Fruit fly (Drosophila melanogaster) whole organism, pupa: ENCODE measurements around the gene Nsf2.
A peak's percentile ranks its signal among the peaks of the same experiment; 100 is the strongest.

Source experiments
- CG10348 ChIP-seq: fragments of 200-800 bp; sonication (Bioruptor generic); IDR thresholded peaks from 2 replicates; pipeline ENCODE4 v1.3.6; 2022; ENCODE audit warnings: missing biosample characterization, missing genetic modification characterization
- CG12605 ChIP-seq: fragments of 200-800 bp; sonication (Bioruptor generic); IDR thresholded peaks from 2 replicates; pipeline ENCODE4 v1.3.6; 2022; ENCODE audit warnings: missing biosample characterization, missing genetic modification characterization
- CG13204 ChIP-seq: fragments of 200-800 bp; sonication (Bioruptor generic); optimal IDR thresholded peaks from 2 replicates; lab custom pipeline; 2018; ENCODE audit warnings: missing biosample characterization, mild to moderate bottlenecking, missing genetic modification characterization, moderate library complexity
- CG14655 ChIP-seq: fragments of 200-800 bp; sonication (Bioruptor generic); optimal IDR thresholded peaks from 3 replicates; lab custom pipeline; 2017; ENCODE audit warnings: mild to moderate bottlenecking, missing biosample characterization, missing genetic modification reagents, missing genetic modification characterization
- CG15710 ChIP-seq: fragments of 200-800 bp; sonication (Bioruptor generic); optimal IDR thresholded peaks from 2 replicates; lab custom pipeline; 2018; ENCODE audit warnings: missing biosample characterization, mild to moderate bottlenecking, missing genetic modification characterization, moderate library complexity
- CG17806 ChIP-seq: fragments of 200-800 bp; sonication (Bioruptor generic); optimal IDR thresholded peaks from 2 replicates; lab custom pipeline; 2018; ENCODE audit warnings: missing biosample characterization, mild to moderate bottlenecking, missing genetic modification characterization, moderate library complexity
- CG32121 ChIP-seq: fragments of 200-800 bp; sonication (Bioruptor generic); IDR thresholded peaks from 2 replicates; pipeline ENCODE4 v1.3.6; 2022; ENCODE audit warnings: missing biosample characterization, missing genetic modification characterization
- CG34367 ChIP-seq: fragments of 200-800 bp; sonication (Bioruptor generic); optimal IDR thresholded peaks from 2 replicates; lab custom pipeline; 2018; ENCODE audit warnings: missing biosample characterization, mild to moderate bottlenecking, missing genetic modification characterization
- CG4496 ChIP-seq: fragments of 200-800 bp; sonication (Bioruptor generic); IDR thresholded peaks from 3 replicates; pipeline ENCODE4 v1.3.6; 2022; ENCODE audit warnings: missing biosample characterization, missing genetic modification characterization
- CG8159 ChIP-seq: fragments of 200-800 bp; sonication (Bioruptor generic); optimal IDR thresholded peaks from 3 replicates; lab custom pipeline; 2018; ENCODE audit warnings: missing biosample characterization, mild to moderate bottlenecking, missing genetic modification characterization, moderate library complexity
- CG8301 ChIP-seq: fragments of 200-800 bp; sonication (Bioruptor generic); optimal IDR thresholded peaks from 2 replicates; lab custom pipeline; 2018; ENCODE audit warnings: missing biosample characterization, mild to moderate bottlenecking, missing genetic modification characterization
- CG9948 ChIP-seq: fragments of 200-800 bp; sonication (Bioruptor generic); optimal IDR thresholded peaks from 2 replicates; lab custom pipeline; 2018; ENCODE audit warnings: missing biosample characterization, mild to moderate bottlenecking, missing genetic modification characterization, moderate library complexity
- D1 ChIP-seq: fragments of 200-800 bp; sonication (Bioruptor generic); optimal IDR thresholded peaks from 2 replicates; lab custom pipeline; 2018; ENCODE audit warnings: missing biosample characterization, mild to moderate bottlenecking, missing genetic modification characterization, moderate library complexity
- EcR ChIP-seq: fragments of 200-800 bp; sonication (Bioruptor generic); optimal IDR thresholded peaks from 3 replicates; lab custom pipeline; 2019; ENCODE audit warnings: missing biosample characterization, missing genetic modification characterization, mild to moderate bottlenecking, moderate library complexity, missing genetic modification reagents
- Ets98B ChIP-seq: fragments of 200-800 bp; sonication (Bioruptor generic); IDR thresholded peaks from 2 replicates; pipeline ENCODE4 v1.3.6; 2022; ENCODE audit warnings: missing biosample characterization, missing genetic modification characterization
- Pif1A ChIP-seq: fragments of 200-800 bp; sonication (Bioruptor generic); optimal IDR thresholded peaks from 3 replicates; lab custom pipeline; 2016; ENCODE audit warnings: missing biosample characterization, missing genetic modification characterization
- Pif1B ChIP-seq: fragments of 200-800 bp; sonication (Bioruptor generic); optimal IDR thresholded peaks from 3 replicates; lab custom pipeline; 2016; ENCODE audit warnings: missing biosample characterization, missing genetic modification characterization
- Snoo ChIP-seq: fragments of 200-800 bp; sonication (Bioruptor generic); optimal IDR thresholded peaks from 3 replicates; lab custom pipeline; 2017; ENCODE audit warnings: missing biosample characterization, mild to moderate bottlenecking, missing genetic modification characterization, inconsistent platforms
- fd96Ca ChIP-seq: fragments of 200-800 bp; sonication (Bioruptor generic); IDR thresholded peaks from 3 replicates; pipeline ENCODE4 v1.3.6; 2022; ENCODE audit warnings: missing biosample characterization, missing genetic modification characterization
- gl ChIP-seq: fragments of 200-800 bp; sonication (Bioruptor generic); optimal IDR thresholded peaks from 2 replicates; lab custom pipeline; 2018; ENCODE audit warnings: missing biosample characterization, mild to moderate bottlenecking, missing genetic modification characterization
- rn ChIP-seq: fragments of 200-800 bp; sonication (Bioruptor generic); IDR thresholded peaks from 2 replicates; pipeline ENCODE4 v1.3.6; 2022; ENCODE audit warnings: missing biosample characterization, missing genetic modification characterization

The Nsf2 gene

dm6 chr3R:13855354-13855753, 17.6 kb upstream of the Nsf2 start, which contains the start of gene CG14362:
TSS of gene CG14362 (minus strand) at chr3R:13855454.
- TF ChIP-seq CG9948 (tag; lab: Kevin White, UChicago) (no peak), CG8159 (no peak), gl (tag; lab: Kevin White, UChicago) (no peak), Pif1B (GFP tag; lab: Kevin White, UChicago) (no peak), EcR (GFP tag; lab: Kevin White, UChicago) (no peak), Snoo (tag; lab: Kevin White, UChicago) (no peak), CG14655 (GFP tag; lab: Kevin White, UChicago) (no peak), CG10348 (GFP tag; lab: Robert Waterston, UW) (no peak), Ets98B (no peak), CG12605 (GFP tag; lab: Robert Waterston, UW) (no peak), CG15710 (tag; lab: Kevin White, UChicago) (no peak), CG32121 (GFP tag; lab: Robert Waterston, UW) (no peak), CG4496 (GFP tag; lab: Robert Waterston, UW) (no peak), D1 (tag; lab: Kevin White, UChicago) (no peak)

dm6 chr3R:13850992-13851391, 13.2 kb upstream of the Nsf2 start:
- TF ChIP-seq EcR (GFP tag; lab: Kevin White, UChicago) (no peak), CG15710 (tag; lab: Kevin White, UChicago) (peak; percentile 61), CG8301 (tag; lab: Kevin White, UChicago) (peak; percentile 11), CG34367 (tag; lab: Kevin White, UChicago) (no peak), CG17806 (tag; lab: Kevin White, UChicago) (peak; percentile 27), D1 (tag; lab: Kevin White, UChicago) (peak; percentile 11), Pif1A (GFP tag; lab: Kevin White, UChicago) (no peak), gl (tag; lab: Kevin White, UChicago) (peak; percentile 5), Ets98B (no peak), CG8159 (peak; percentile 61), Snoo (tag; lab: Kevin White, UChicago) (peak; percentile 26), rn (GFP tag; lab: Robert Waterston, UW) (no peak), CG9948 (tag; lab: Kevin White, UChicago) (peak; percentile 41), CG14655 (GFP tag; lab: Kevin White, UChicago) (peak; percentile 55)

DNA sequence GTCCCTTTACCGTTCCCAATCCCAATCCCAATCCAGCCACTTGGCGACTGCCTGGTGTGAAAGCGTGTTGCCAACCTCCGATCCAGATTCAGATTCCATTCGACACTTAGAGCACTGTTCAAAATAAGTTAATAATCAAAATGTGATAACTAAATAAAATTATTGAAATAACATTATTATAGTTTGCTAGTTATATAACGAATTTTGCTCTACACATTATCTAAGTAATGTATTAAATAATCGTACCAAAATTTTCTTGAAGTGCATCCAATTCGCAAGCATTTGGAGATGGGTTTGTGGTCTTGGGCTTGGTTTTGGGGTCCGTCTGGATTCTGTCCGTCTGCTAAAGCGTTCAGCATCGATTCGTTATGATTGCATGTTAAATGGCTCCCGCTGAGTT, 11.5 kb upstream of the Nsf2 start:
- peak; percentile 75 for TF ChIP-seq CG15710 (tag; lab: Kevin White, UChicago)
- no peak for TF ChIP-seq CG32121 (GFP tag; lab: Robert Waterston, UW)
- TF ChIP-seq CG34367 (tag; lab: Kevin White, UChicago): peak; percentile 73
- no peak for TF ChIP-seq Ets98B
- peak; percentile 76 for TF ChIP-seq CG9948 (tag; lab: Kevin White, UChicago)
- TF ChIP-seq Pif1B (GFP tag; lab: Kevin White, UChicago): peak; percentile 65
- no peak for TF ChIP-seq CG10348 (GFP tag; lab: Robert Waterston, UW)
- peak; percentile 33; the same call in 1 of the 2 replicates for TF ChIP-seq CG12605 (GFP tag; lab: Robert Waterston, UW)
- TF ChIP-seq fd96Ca (GFP tag; lab: Robert Waterston, UW): no peak
- peak; percentile 53 for TF ChIP-seq D1 (tag; lab: Kevin White, UChicago)
- peak; percentile 80 for TF ChIP-seq CG8159
- TF ChIP-seq gl (tag; lab: Kevin White, UChicago): peak; percentile 34
- peak; percentile 38 for TF ChIP-seq Pif1A (GFP tag; lab: Kevin White, UChicago)
- peak; percentile 82 for TF ChIP-seq CG17806 (tag; lab: Kevin White, UChicago)
- TF ChIP-seq CG14655 (GFP tag; lab: Kevin White, UChicago): peak; percentile 63
- peak; percentile 22 for TF ChIP-seq CG13204 (GFP tag; lab: Kevin White, UChicago)
- TF ChIP-seq rn (GFP tag; lab: Robert Waterston, UW): no peak
- TF ChIP-seq EcR (GFP tag; lab: Kevin White, UChicago): no peak
- peak; percentile 64 for TF ChIP-seq Snoo (tag; lab: Kevin White, UChicago)
- TF ChIP-seq CG8301 (tag; lab: Kevin White, UChicago): peak; percentile 48
- no peak for TF ChIP-seq CG4496 (GFP tag; lab: Robert Waterston, UW)
- TF ChIP-seq, all 21 proteins: peak for 14

dm6 chr3R:13848272-13848671, 10.5 kb upstream of the Nsf2 start:
- no peak for TF ChIP-seq CG13204 (GFP tag; lab: Kevin White, UChicago)
- no peak for TF ChIP-seq EcR (GFP tag; lab: Kevin White, UChicago)
- peak; percentile 67 for TF ChIP-seq CG9948 (tag; lab: Kevin White, UChicago)
- peak; percentile 22 for TF ChIP-seq D1 (tag; lab: Kevin White, UChicago)
- no peak for TF ChIP-seq Snoo (tag; lab: Kevin White, UChicago)
- TF ChIP-seq gl (tag; lab: Kevin White, UChicago): no peak
- TF ChIP-seq CG34367 (tag; lab: Kevin White, UChicago): peak; percentile 17
- TF ChIP-seq CG17806 (tag; lab: Kevin White, UChicago): peak; percentile 50
- TF ChIP-seq CG15710 (tag; lab: Kevin White, UChicago): peak; percentile 59
- TF ChIP-seq Pif1B (GFP tag; lab: Kevin White, UChicago): no peak
- TF ChIP-seq Pif1A (GFP tag; lab: Kevin White, UChicago): no peak
- no peak for TF ChIP-seq Ets98B
- no peak for TF ChIP-seq fd96Ca (GFP tag; lab: Robert Waterston, UW)
- TF ChIP-seq CG12605 (GFP tag; lab: Robert Waterston, UW): no peak
- TF ChIP-seq CG8159: peak; percentile 53
- no peak for TF ChIP-seq rn (GFP tag; lab: Robert Waterston, UW)
- peak; percentile 66 for TF ChIP-seq CG14655 (GFP tag; lab: Kevin White, UChicago)
- TF ChIP-seq CG10348 (GFP tag; lab: Robert Waterston, UW): no peak
- TF ChIP-seq CG32121 (GFP tag; lab: Robert Waterston, UW): no peak

DNA sequence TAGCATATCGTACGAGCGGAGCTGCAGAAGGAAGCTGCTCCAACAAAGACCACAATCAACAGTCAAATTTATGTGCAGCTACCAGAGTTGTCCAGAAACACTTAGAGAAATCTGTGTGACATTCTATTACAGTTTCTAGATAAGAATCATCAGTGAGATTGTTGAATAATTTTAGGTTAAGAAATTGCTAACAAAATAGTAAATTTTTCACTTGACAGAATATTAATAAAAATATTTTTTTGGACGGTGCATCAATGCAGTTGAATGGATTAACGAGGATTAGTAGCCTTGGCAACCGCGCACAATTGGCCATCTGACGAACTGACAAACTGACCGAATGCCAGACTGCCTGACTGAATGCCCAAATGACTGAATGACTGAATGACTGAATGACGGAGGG, 9.5 kb upstream of the Nsf2 start:
- no peak for TF ChIP-seq gl (tag; lab: Kevin White, UChicago)
- TF ChIP-seq Pif1A (GFP tag; lab: Kevin White, UChicago): peak; percentile 27
- TF ChIP-seq CG8301 (tag; lab: Kevin White, UChicago): peak; percentile 41
- TF ChIP-seq CG17806 (tag; lab: Kevin White, UChicago): peak; percentile 27
- TF ChIP-seq CG9948 (tag; lab: Kevin White, UChicago): no peak
- peak; percentile 55 for TF ChIP-seq CG14655 (GFP tag; lab: Kevin White, UChicago)
- TF ChIP-seq Ets98B: 0 out of 2 replicates have a peak, but pooled peaks have one; percentile 26
